Fruit fly (Drosophila melanogaster): ENCODE results near the gene CG14907.
A peak's percentile ranks its signal among the peaks of the same experiment; 100 is the strongest.

CG14907 gene

dm6 chr3R:16643591-16643990 lies 8.5 kb downstream of the CG14907 start, which contains the start of gene Arl6IP1:
TSS of gene Arl6IP1 (plus strand) at chr3R:16643605.
- TF ChIP-seq CG14711 (tag; optimal IDR thresholded peaks at IDR 0.05) (peak; percentile 57), Hr96 (GFP tag; optimal IDR thresholded peaks at IDR 0.05) (no peak), CG5204 (GFP tag; optimal IDR thresholded peaks at IDR 0.05) (no peak), bab1 (GFP tag; optimal IDR thresholded peaks at IDR 0.05) (peak; percentile 23), toe (GFP tag; optimal IDR thresholded peaks at IDR 0.05) (no peak), cnc (optimal IDR thresholded peaks at IDR 0.05) (no peak), cic (GFP tag; optimal IDR thresholded peaks at IDR 0.05) (no peak), CG33017 (tag; optimal IDR thresholded peaks at IDR 0.05) (no peak)

dm6 chr3R:16640005-16640408 lies 12.1 kb downstream of the CG14907 start, which contains the start of gene nonA-l:
TSS of gene nonA-l (plus strand) at chr3R:16640205.
- no peak for TF ChIP-seq kay (GFP tag; ENCODE audit: borderline replicate concordance)
- peak; percentile 33 for TF ChIP-seq bab1 (GFP tag; optimal IDR thresholded peaks at IDR 0.05)
- no peak for TF ChIP-seq ovo (GFP tag; optimal IDR thresholded peaks at IDR 0.05)

dm6 chr3R:16632698-16633097 lies 19.4 kb downstream of the CG14907 start:
- TF ChIP-seq CG7045 (GFP tag; optimal IDR thresholded peaks at IDR 0.05) = no peak
- no peak for TF ChIP-seq cic (GFP tag; optimal IDR thresholded peaks at IDR 0.05)
- no peak for TF ChIP-seq toe (GFP tag; optimal IDR thresholded peaks at IDR 0.05)
- TF ChIP-seq Hr96 (GFP tag; optimal IDR thresholded peaks at IDR 0.05) = no peak
- no peak for TF ChIP-seq bab1 (GFP tag; optimal IDR thresholded peaks at IDR 0.05)
- TF ChIP-seq tj (GFP tag; optimal IDR thresholded peaks at IDR 0.05) = no peak
- TF ChIP-seq Mnt (GFP tag; optimal IDR thresholded peaks at IDR 0.05) = no peak

- TF ChIP-seq CG11617 (GFP tag; optimal IDR thresholded peaks at IDR 0.05) = no peak
- no peak for TF ChIP-seq Crg-1 (GFP tag; optimal IDR thresholded peaks at IDR 0.05)
- no peak for TF ChIP-seq CG33017 (tag; optimal IDR thresholded peaks at IDR 0.05)
- no peak for TF ChIP-seq CG5204 (GFP tag; optimal IDR thresholded peaks at IDR 0.05)
- TF ChIP-seq CG7045 (GFP tag; optimal IDR thresholded peaks at IDR 0.05) = no peak
- no peak for TF ChIP-seq bab1 (GFP tag; optimal IDR thresholded peaks at IDR 0.05)
- no peak for TF ChIP-seq CG7101 (tag; optimal IDR thresholded peaks at IDR 0.05)
- no peak for TF ChIP-seq ovo (GFP tag; optimal IDR thresholded peaks at IDR 0.05)
- TF ChIP-seq cic (GFP tag; optimal IDR thresholded peaks at IDR 0.05) = no peak
- TF ChIP-seq cnc (optimal IDR thresholded peaks at IDR 0.05) = no peak
- no peak for TF ChIP-seq pad (GFP tag; optimal IDR thresholded peaks at IDR 0.05)
- no peak for TF ChIP-seq Mnt (GFP tag; optimal IDR thresholded peaks at IDR 0.05)
- TF ChIP-seq CG1620 (GFP tag; optimal IDR thresholded peaks at IDR 0.05) = no peak
- no peak for TF ChIP-seq CG12768 (GFP tag; optimal IDR thresholded peaks at IDR 0.05)
- no peak for TF ChIP-seq Clk (GFP tag; optimal IDR thresholded peaks at IDR 0.05)
- TF ChIP-seq Hr96 (GFP tag; optimal IDR thresholded peaks at IDR 0.05) = no peak
- no peak for TF ChIP-seq CG14711 (tag; optimal IDR thresholded peaks at IDR 0.05)
- no peak for TF ChIP-seq toe (GFP tag; optimal IDR thresholded peaks at IDR 0.05)
- TF ChIP-seq kay (GFP tag; ENCODE audit: borderline replicate concordance) = no peak
Observed at dm6 chr3R:16630564-16630963, 21.6 kb downstream of the CG14907 start.

- TF ChIP-seq CG33017 (tag; optimal IDR thresholded peaks at IDR 0.05) = no peak
- no peak for TF ChIP-seq ovo (GFP tag; optimal IDR thresholded peaks at IDR 0.05)
- no peak for TF ChIP-seq CG12768 (GFP tag; optimal IDR thresholded peaks at IDR 0.05)
- no peak for TF ChIP-seq bab1 (GFP tag; optimal IDR thresholded peaks at IDR 0.05)
- no peak for TF ChIP-seq CG7101 (tag; optimal IDR thresholded peaks at IDR 0.05)
- TF ChIP-seq kay (GFP tag; ENCODE audit: borderline replicate concordance) = no peak
- no peak for TF ChIP-seq Hr96 (GFP tag; optimal IDR thresholded peaks at IDR 0.05)
- no peak for TF ChIP-seq tj (GFP tag; optimal IDR thresholded peaks at IDR 0.05)
- TF ChIP-seq CG14711 (tag; optimal IDR thresholded peaks at IDR 0.05) = no peak
- TF ChIP-seq CG1620 (GFP tag; optimal IDR thresholded peaks at IDR 0.05) = no peak
- no peak for TF ChIP-seq CG5204 (GFP tag; optimal IDR thresholded peaks at IDR 0.05)
- TF ChIP-seq CG11617 (GFP tag; optimal IDR thresholded peaks at IDR 0.05) = no peak
- TF ChIP-seq pad (GFP tag; optimal IDR thresholded peaks at IDR 0.05) = no peak
- TF ChIP-seq Crg-1 (GFP tag; optimal IDR thresholded peaks at IDR 0.05) = no peak
Observed at dm6 chr3R:16626899-16627432, 25.2 kb downstream of the CG14907 start.

dm6 chr3R:16625844-16626430 lies 26.2 kb downstream of the CG14907 start:
- TF ChIP-seq ovo (GFP tag; optimal IDR thresholded peaks at IDR 0.05) (peak; percentile 12), CG7045 (GFP tag; optimal IDR thresholded peaks at IDR 0.05) (no peak), Mnt (GFP tag; optimal IDR thresholded peaks at IDR 0.05) (no peak), tj (GFP tag; optimal IDR thresholded peaks at IDR 0.05) (peak; percentile 81), kay (GFP tag; ENCODE audit: borderline replicate concordance) (peak; percentile 79)

- peak; percentile 2 for TF ChIP-seq Hr96 (GFP tag; optimal IDR thresholded peaks at IDR 0.05)
- peak; percentile 32 for TF ChIP-seq Mnt (GFP tag; optimal IDR thresholded peaks at IDR 0.05)
- TF ChIP-seq kay (GFP tag; ENCODE audit: borderline replicate concordance) = peak; percentile 89
- no peak for TF ChIP-seq pad (GFP tag; optimal IDR thresholded peaks at IDR 0.05)
- TF ChIP-seq CG5204 (GFP tag; optimal IDR thresholded peaks at IDR 0.05) = no peak
- TF ChIP-seq Crg-1 (GFP tag; optimal IDR thresholded peaks at IDR 0.05) = peak; percentile 1
Observed at dm6 chr3R:16624750-16625549, 27.2 kb downstream of the CG14907 start, which contains the start of gene Fas1. TSS of gene Fas1 (plus strand) at chr3R:16625238.
